Fruit fly (Drosophila melanogaster): ENCODE data around the gene Rh4.

- TF ChIP-seq cnc (optimal IDR thresholded peaks at IDR 0.05) (no peak), CG33017 (tag; optimal IDR thresholded peaks at IDR 0.05) (no peak), Clk (GFP tag; optimal IDR thresholded peaks at IDR 0.05) (no peak), CG11617 (GFP tag; optimal IDR thresholded peaks at IDR 0.05) (no peak), tj (GFP tag; optimal IDR thresholded peaks at IDR 0.05) (no peak), pad (GFP tag; optimal IDR thresholded peaks at IDR 0.05) (no peak), Crg-1 (GFP tag; optimal IDR thresholded peaks at IDR 0.05) (no peak), CG5204 (GFP tag; optimal IDR thresholded peaks at IDR 0.05) (no peak), cic (GFP tag; optimal IDR thresholded peaks at IDR 0.05) (no peak)
These were observed 21.8 kb downstream of the Rh4 start for dm6 chr3L:16840540-16840939.

Measured in whole organism, adult.